Worm (Caenorhabditis elegans) whole organism, young adult: ENCODE results near the gene F31E8.4.
A peak's percentile ranks its signal among the peaks of the same experiment; 100 is the strongest.

Source experiments
- B0019.2 ChIP-seq: fragments of 200-800 bp; sonication (Bioruptor generic); conservative IDR thresholded peaks from 2 replicates; pipeline ENCODE4 v1.3.6; 2022; ENCODE audit warnings: missing genetic modification reagents, missing genetic modification characterization, missing compliant biosample characterization
- D2030.7 ChIP-seq: fragments of 200-800 bp; sonication (Bioruptor generic); IDR thresholded peaks from 2 replicates; pipeline ENCODE4 v1.3.6; 2022; ENCODE audit warnings: missing genetic modification reagents, missing genetic modification characterization, missing compliant biosample characterization
- K12H6.12 ChIP-seq: fragments of 200-800 bp; sonication (Bioruptor generic); optimal IDR thresholded peaks from 2 replicates; lab custom pipeline; 2018; ENCODE audit warnings: mild to moderate bottlenecking, missing genetic modification characterization, missing compliant biosample characterization
- Y56A3A.18 ChIP-seq: fragments of 200-800 bp; sonication (Bioruptor generic); IDR thresholded peaks from 2 replicates; pipeline ENCODE4 v1.3.6; 2022; ENCODE audit warnings: missing genetic modification reagents, missing genetic modification characterization, missing compliant biosample characterization
- Y95B8A.8 ChIP-seq: fragments of 200-800 bp; sonication (Bioruptor generic); IDR thresholded peaks from 2 replicates; pipeline ENCODE4 v1.3.6; 2022; ENCODE audit warnings: missing genetic modification reagents, missing genetic modification characterization, missing compliant biosample characterization
- akir-1 ChIP-seq: fragments of 200-800 bp; sonication (Bioruptor generic); optimal IDR thresholded peaks from 2 replicates; lab custom pipeline; 2018; ENCODE audit warnings: mild to moderate bottlenecking, missing genetic modification characterization, moderate library complexity, missing compliant biosample characterization
- attf-3 ChIP-seq: fragments of 200-800 bp; sonication (Bioruptor generic); conservative IDR thresholded peaks from 2 replicates; pipeline ENCODE4 v1.3.6; 2022; ENCODE audit warnings: missing genetic modification reagents, missing genetic modification characterization, missing compliant biosample characterization
- cebp-1 ChIP-seq, 2 experiments: fragments of 200-800 bp in 1 of 2; sonication (Bioruptor generic) in 1 of 2; sonication (generic microtip) in 1 of 2; IDR thresholded peaks in 1 of 2; optimal IDR thresholded peaks in 1 of 2; 2 replicates each; pipeline versions ENCODE4 v1.3.6 to Lab custom; 2017 to 2022; ENCODE audit warnings: missing compliant biosample characterization in 2 of 2, missing genetic modification characterization in 2 of 2, mild to moderate bottlenecking in 1 of 2, missing genetic modification reagents in 1 of 2, moderate library complexity in 1 of 2
- ceh-27 ChIP-seq: fragments of 200-800 bp; sonication (Bioruptor generic); optimal IDR thresholded peaks from 2 replicates; lab custom pipeline; 2018; ENCODE audit warnings: mild to moderate bottlenecking, missing genetic modification characterization, moderate library complexity, missing compliant biosample characterization
- ceh-79 ChIP-seq: sonication (generic microtip); optimal IDR thresholded peaks from 2 replicates; lab custom pipeline; 2017; ENCODE audit warnings: mild to moderate bottlenecking, missing genetic modification characterization, missing compliant biosample characterization
- ceh-91 ChIP-seq: fragments of 200-800 bp; sonication (Bioruptor generic); IDR thresholded peaks from 2 replicates; pipeline ENCODE4 v1.3.6; 2022; ENCODE audit warnings: missing genetic modification reagents, missing genetic modification characterization, missing compliant biosample characterization
- dpff-1 ChIP-seq: sonication (generic microtip); optimal IDR thresholded peaks from 2 replicates; lab custom pipeline; 2017; ENCODE audit warnings: mild to moderate bottlenecking, missing genetic modification characterization, missing compliant biosample characterization
- efl-1 ChIP-seq: fragments of 150-350 bp; optimal IDR thresholded peaks from 2 replicates; lab custom pipeline; 2014; ENCODE audit warnings: missing biosample characterization, missing genetic modification reagents, missing genetic modification characterization
- ets-4 ChIP-seq: fragments of 200-800 bp; sonication (Bioruptor generic); optimal IDR thresholded peaks from 2 replicates; lab custom pipeline; 2018; ENCODE audit warnings: mild to moderate bottlenecking, missing genetic modification characterization, missing compliant biosample characterization
- him-1 ChIP-seq: sonication (generic microtip); optimal IDR thresholded peaks from 2 replicates; lab custom pipeline; 2016; ENCODE audit warnings: missing genotype, missing genetic modification reagents, missing genetic modification characterization, missing compliant biosample characterization
- hmg-1.2 ChIP-seq: fragments of 200-800 bp; sonication (Bioruptor generic); IDR thresholded peaks from 2 replicates; pipeline ENCODE4 v1.3.6; 2022; ENCODE audit warnings: missing genetic modification reagents, missing genetic modification characterization, missing compliant biosample characterization
- madf-10 ChIP-seq: sonication (generic microtip); optimal IDR thresholded peaks from 2 replicates; lab custom pipeline; 2016; ENCODE audit warnings: mild to moderate bottlenecking, missing genetic modification characterization, missing compliant biosample characterization
- madf-3 ChIP-seq: fragments of 200-800 bp; sonication (Bioruptor generic); IDR thresholded peaks from 2 replicates; pipeline ENCODE4 v1.3.6; 2022; ENCODE audit warnings: missing genetic modification reagents, missing genetic modification characterization, missing compliant biosample characterization
- madf-6 ChIP-seq: fragments of 200-800 bp; sonication (Bioruptor generic); IDR thresholded peaks from 2 replicates; pipeline ENCODE4 v1.3.6; 2022; ENCODE audit warnings: missing genetic modification reagents, missing genetic modification characterization, missing compliant biosample characterization
- mcd-1 ChIP-seq: fragments of 200-800 bp; sonication (Bioruptor generic); IDR thresholded peaks from 2 replicates; pipeline ENCODE4 v1.3.6; 2022; ENCODE audit warnings: missing genetic modification reagents, missing genetic modification characterization, missing compliant biosample characterization
- nfya-2 ChIP-seq: fragments of 200-800 bp; sonication (Bioruptor generic); IDR thresholded peaks from 2 replicates; pipeline ENCODE4 v1.3.6; 2022; ENCODE audit warnings: missing genetic modification reagents, missing genetic modification characterization, missing compliant biosample characterization
- nfyb-1 ChIP-seq: fragments of 200-800 bp; sonication (Bioruptor generic); IDR thresholded peaks from 2 replicates; pipeline ENCODE4 v1.3.6; 2022; ENCODE audit warnings: missing genetic modification reagents, missing genetic modification characterization, missing compliant biosample characterization
- nhr-179 ChIP-seq: sonication (generic microtip); optimal IDR thresholded peaks from 2 replicates; lab custom pipeline; 2016; ENCODE audit warnings: mild to moderate bottlenecking, missing genetic modification characterization, missing compliant biosample characterization
- pbrm-1 ChIP-seq: fragments of 200-800 bp; sonication (Bioruptor generic); IDR thresholded peaks from 2 replicates; pipeline ENCODE4 v1.3.6; 2022; ENCODE audit warnings: missing genetic modification reagents, missing genetic modification characterization, missing compliant biosample characterization
- rcor-1 ChIP-seq: fragments of 200-800 bp; sonication (Bioruptor generic); IDR thresholded peaks from 2 replicates; pipeline ENCODE4 v1.3.6; 2022; ENCODE audit warnings: missing genetic modification reagents, missing genetic modification characterization, missing compliant biosample characterization
- rec-8 ChIP-seq, 2 experiments: sonication (generic microtip); optimal IDR thresholded peaks; 2 replicates each; lab custom pipeline; 2016; ENCODE audit warnings: mild to moderate bottlenecking in 2 of 2, missing genetic modification characterization in 2 of 2, missing genetic modification reagents in 2 of 2, missing genotype in 2 of 2, missing biosample characterization in 1 of 2, missing compliant biosample characterization in 1 of 2, moderate library complexity in 1 of 2
- somi-1 ChIP-seq: fragments of 200-800 bp; sonication (Bioruptor generic); optimal IDR thresholded peaks from 2 replicates; lab custom pipeline; 2018; ENCODE audit warnings: mild to moderate bottlenecking, missing genetic modification characterization, missing compliant biosample characterization
- sptf-2 ChIP-seq: fragments of 200-800 bp; sonication (Bioruptor generic); optimal IDR thresholded peaks from 2 replicates; lab custom pipeline; 2018; ENCODE audit warnings: mild to moderate bottlenecking, missing genetic modification characterization, missing compliant biosample characterization
- tbx-9 ChIP-seq: sonication (generic microtip); optimal IDR thresholded peaks from 2 replicates; lab custom pipeline; 2016; ENCODE audit warnings: borderline replicate concordance, missing genetic modification characterization, inconsistent platforms, missing compliant biosample characterization
- xnd-1 ChIP-seq: sonication (generic microtip); optimal IDR thresholded peaks from 2 replicates; lab custom pipeline; 2016; ENCODE audit warnings: missing genotype, missing genetic modification reagents, missing genetic modification characterization, missing compliant biosample characterization
- zfh-2 ChIP-seq: fragments of 200-800 bp; sonication (Bioruptor generic); conservative IDR thresholded peaks from 2 replicates; pipeline ENCODE4 v1.3.6; 2022; ENCODE audit warnings: missing genetic modification reagents, missing genetic modification characterization, missing compliant biosample characterization
- zim-3 ChIP-seq: sonication (generic microtip); optimal IDR thresholded peaks from 2 replicates; lab custom pipeline; 2017; ENCODE audit warnings: mild to moderate bottlenecking, missing genetic modification characterization, moderate library complexity, missing compliant biosample characterization
- ztf-22 ChIP-seq: fragments of 200-800 bp; sonication (Bioruptor generic); optimal IDR thresholded peaks from 2 replicates; lab custom pipeline; 2018; ENCODE audit warnings: mild to moderate bottlenecking, missing genetic modification characterization, moderate library complexity, missing compliant biosample characterization

The F31E8.4 gene

DNA sequence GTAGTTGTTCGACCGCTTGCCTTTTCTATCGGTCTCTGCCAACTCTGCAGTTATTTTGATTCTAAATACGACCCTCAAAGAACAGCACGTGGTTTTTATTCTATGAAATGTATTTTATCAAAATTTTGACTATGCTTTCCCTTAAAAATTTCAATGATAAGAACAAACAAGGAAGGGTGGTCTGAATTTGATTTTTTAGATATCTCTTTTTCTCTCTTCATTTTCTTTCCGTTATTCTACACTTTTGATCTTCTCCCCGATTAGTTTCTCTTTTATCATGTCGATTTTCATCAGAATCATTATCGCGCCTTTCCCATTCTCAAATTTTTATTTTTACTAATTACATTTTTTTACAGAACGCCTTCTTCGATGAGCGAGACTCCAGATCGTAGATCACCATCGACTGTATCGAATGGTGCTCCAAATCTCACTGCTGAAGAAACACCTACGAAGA is 45.1 kb upstream of the F31E8.4 start:
- no peak for TF ChIP-seq rec-8 (tag; optimal IDR thresholded peaks at IDR 0.05; lab: Kevin White, UChicago)
- no peak for TF ChIP-seq akir-1 (GFP tag; lab: Kevin White, UChicago)
- TF ChIP-seq ceh-91 (GFP tag; lab: Robert Waterston, UW), result no peak
- TF ChIP-seq attf-3 (GFP tag; lab: Robert Waterston, UW), result no peak
- TF ChIP-seq ztf-22, result no peak
- no peak for TF ChIP-seq Y95B8A.8 (GFP tag; lab: Robert Waterston, UW)
- TF ChIP-seq dpff-1 (tag; lab: Kevin White, UChicago), result no peak
- no peak for TF ChIP-seq B0019.2 (GFP tag; lab: Robert Waterston, UW)
- TF ChIP-seq sptf-2 (GFP tag; lab: Kevin White, UChicago), result no peak
- no peak for TF ChIP-seq madf-3 (GFP tag; lab: Robert Waterston, UW)
- TF ChIP-seq somi-1 (GFP tag; lab: Kevin White, UChicago), result no peak
- TF ChIP-seq nfya-2 (GFP tag; lab: Robert Waterston, UW), result no peak

DNA sequence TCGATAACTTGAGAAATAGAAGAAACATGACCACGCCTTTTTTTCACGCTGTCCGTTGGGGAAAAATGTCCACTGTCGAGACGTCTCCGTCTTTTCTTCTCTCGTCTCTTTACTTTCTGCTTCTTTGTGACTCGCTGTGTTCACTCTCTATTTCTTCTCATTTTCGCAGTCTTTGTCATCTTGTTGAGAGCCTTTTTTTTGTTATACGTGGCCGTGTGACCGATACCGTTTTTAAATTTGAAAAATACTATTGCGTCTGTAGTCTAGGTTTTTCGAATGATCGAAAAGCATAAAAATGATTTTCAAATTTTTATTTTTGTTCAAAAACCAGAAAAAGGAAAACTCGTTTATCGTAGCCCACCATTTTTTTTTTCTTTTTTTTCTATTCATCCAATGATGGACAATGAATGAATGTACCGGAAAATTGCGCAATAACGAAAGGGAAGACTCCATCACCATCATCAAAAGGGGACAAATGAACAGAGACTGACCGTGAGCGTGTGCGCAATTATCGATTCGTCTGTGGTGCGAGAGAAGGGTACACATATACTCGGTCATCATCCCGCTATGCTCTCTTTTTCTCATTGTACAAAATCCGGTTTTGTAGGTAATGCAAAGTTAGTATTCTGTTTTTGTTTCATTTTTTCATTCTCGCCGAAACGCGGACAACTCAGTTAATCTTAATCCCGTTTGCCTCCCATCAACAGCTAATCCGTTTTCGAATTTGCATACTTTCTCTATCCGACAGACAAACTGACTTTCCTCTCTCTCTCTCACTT is 44.5 kb upstream of the F31E8.4 start:
- TF ChIP-seq K12H6.12 (no peak), tbx-9 (tag; lab: Kevin White, UChicago) (no peak), nfya-2 (GFP tag; lab: Robert Waterston, UW) (no peak), pbrm-1 (GFP tag; lab: Robert Waterston, UW) (0 out of 2 replicates have a peak, but pooled peaks have one; percentile 18), hmg-1.2 (peak; percentile 16; the same call in 1 of the 2 replicates), ets-4 (GFP tag; lab: Kevin White, UChicago) (no peak), cebp-1 (GFP tag; IDR thresholded peaks at IDR 0.05; lab: Robert Waterston, UW) (no peak), cebp-1 (tag; optimal IDR thresholded peaks at IDR 0.05; lab: Kevin White, UChicago) (peak; percentile 1), zim-3 (no peak), him-1 (tag; lab: Kevin White, UChicago) (no peak)

DNA sequence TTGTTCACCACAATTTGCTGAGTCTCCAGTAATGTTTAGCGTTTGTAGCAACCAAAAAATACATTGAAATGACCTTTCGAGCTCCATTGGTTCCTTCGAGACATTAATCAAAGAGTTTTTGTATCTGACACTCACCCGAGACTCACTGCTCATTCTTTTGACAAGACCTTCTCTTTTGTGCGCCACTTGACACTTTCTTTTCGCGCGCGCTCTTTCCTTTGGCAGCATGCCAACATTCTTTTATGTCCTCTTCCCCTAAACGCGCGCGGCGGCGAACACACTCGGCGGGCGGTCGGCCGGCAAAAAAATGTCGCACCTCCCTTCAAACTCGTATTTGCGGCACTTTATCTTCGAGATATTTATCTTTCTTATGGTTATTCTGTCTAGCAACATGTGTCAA is 43.7 kb upstream of the F31E8.4 start:
- peak; percentile 69 for TF ChIP-seq madf-6 (GFP tag; lab: Robert Waterston, UW)
- TF ChIP-seq D2030.7, result 0 out of 2 replicates have a peak, but pooled peaks have one; percentile 19
- 0 out of 2 replicates have a peak, but pooled peaks have one; percentile 11 for TF ChIP-seq nfyb-1 (GFP tag; lab: Robert Waterston, UW)
- TF ChIP-seq Y56A3A.18 (GFP tag; lab: Robert Waterston, UW), result no peak
- peak; percentile 67; the same call in 1 of the 2 replicates for TF ChIP-seq madf-3 (GFP tag; lab: Robert Waterston, UW)
- peak; percentile 53 for TF ChIP-seq efl-1
- TF ChIP-seq mcd-1 (GFP tag; lab: Robert Waterston, UW), result peak; percentile 27; the same call in 1 of the 2 replicates
- TF ChIP-seq xnd-1 (tag; lab: Kevin White, UChicago), result peak; percentile 19
- TF ChIP-seq zfh-2 (GFP tag; lab: Robert Waterston, UW), result peak; percentile 71
- TF ChIP-seq madf-10, result peak; percentile 96
- no peak for TF ChIP-seq nhr-179 (tag; lab: Kevin White, UChicago)
- no peak for TF ChIP-seq rcor-1 (GFP tag; lab: Robert Waterston, UW)
- TF ChIP-seq ceh-79 (tag; lab: Kevin White, UChicago), result no peak
- peak; percentile 5 for TF ChIP-seq ceh-27 (GFP tag; lab: Kevin White, UChicago)
